Worm (Caenorhabditis elegans) whole organism, late embryonic: ENCODE measurements around the gene tag-241.

Experiments used
- K02D7.2 ChIP-seq: sonication (generic microtip); optimal IDR thresholded peaks from 2 replicates; lab custom pipeline; 2017; ENCODE audit warnings: mild to moderate bottlenecking, missing genetic modification characterization, missing compliant biosample characterization
- ceh-18 ChIP-seq: sonication (generic microtip); optimal IDR thresholded peaks from 2 replicates; lab custom pipeline; 2016; ENCODE audit warnings: missing genetic modification characterization, missing compliant biosample characterization
- che-1 ChIP-seq: sonication (generic microtip); optimal IDR thresholded peaks from 2 replicates; lab custom pipeline; 2016; ENCODE audit warnings: mild to moderate bottlenecking, missing genetic modification characterization, missing compliant biosample characterization
- tbx-2 ChIP-seq: sonication (generic microtip); optimal IDR thresholded peaks from 2 replicates; lab custom pipeline; 2016; ENCODE audit warnings: missing genetic modification characterization, missing compliant biosample characterization

DNA sequence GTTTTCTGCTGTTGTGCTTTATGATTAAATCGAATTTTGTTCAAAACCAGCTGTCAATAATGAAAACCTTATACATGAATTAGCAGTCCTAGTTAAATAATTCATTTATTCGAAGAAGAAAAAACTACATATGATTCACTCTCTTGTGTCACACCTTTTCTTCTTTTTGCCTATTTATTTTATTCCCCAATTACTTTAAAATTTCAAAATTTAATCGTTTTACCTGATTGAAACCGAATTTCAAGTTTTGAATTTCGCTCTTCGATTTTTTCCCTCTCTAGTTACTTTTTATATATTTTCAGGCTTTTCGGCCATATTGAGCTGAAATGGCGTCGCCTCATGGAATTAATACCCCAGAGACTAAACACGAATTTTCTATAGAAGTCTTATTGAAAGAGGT is 28.7 kb downstream of the tag-241 start, which contains the start of gene xtr-1:
- TF ChIP-seq che-1 (tag; lab: Kevin White, UChicago): no peak
- no peak for TF ChIP-seq ceh-18
- TF ChIP-seq tbx-2 (tag; lab: Kevin White, UChicago): no peak
- no peak for TF ChIP-seq K02D7.2 (tag; lab: Kevin White, UChicago)
